Worm (Caenorhabditis elegans): ENCODE results near the gene F16B4.4.

DNA sequence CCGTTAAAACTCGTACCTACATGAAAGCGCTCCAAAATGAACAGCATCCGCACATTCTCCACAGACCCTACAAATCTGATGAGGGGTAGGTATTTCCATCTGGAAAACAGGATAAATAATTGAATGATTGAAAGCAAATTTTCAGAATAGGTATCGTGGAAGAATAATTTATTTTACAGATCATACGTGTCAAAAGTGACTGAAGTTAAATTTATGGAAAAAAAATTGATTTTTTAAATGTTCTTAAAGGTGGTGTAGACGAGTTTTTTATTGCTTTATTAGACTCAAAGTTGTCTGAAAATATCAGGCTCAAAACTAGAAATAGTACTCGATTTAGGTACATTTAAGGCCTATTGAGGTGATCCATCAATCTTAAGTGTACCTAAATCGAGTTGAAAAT, 32.9 kb downstream of the F16B4.4 start, which contains the start of gene nhr-237:
- TF ChIP-seq M03D4.4 (tag; optimal IDR thresholded peaks at IDR 0.05) (no peak), zip-8 (tag; optimal IDR thresholded peaks at IDR 0.05) (no peak), sem-2 (GFP tag; optimal IDR thresholded peaks at IDR 0.05) (no peak), unc-39 (tag; optimal IDR thresholded peaks at IDR 0.05) (no peak), nhr-237 (tag; optimal IDR thresholded peaks at IDR 0.05) (no peak), snpc-4 (tag; optimal IDR thresholded peaks at IDR 0.05) (no peak), blmp-1 (tag; optimal IDR thresholded peaks at IDR 0.05) (no peak), mep-1 (tag; optimal IDR thresholded peaks at IDR 0.05) (no peak)

Measured in whole organism, mixed stage, embryonic.